Worm (Caenorhabditis elegans): Measurements from ENCODE around the gene F42C5.3.

DNA sequence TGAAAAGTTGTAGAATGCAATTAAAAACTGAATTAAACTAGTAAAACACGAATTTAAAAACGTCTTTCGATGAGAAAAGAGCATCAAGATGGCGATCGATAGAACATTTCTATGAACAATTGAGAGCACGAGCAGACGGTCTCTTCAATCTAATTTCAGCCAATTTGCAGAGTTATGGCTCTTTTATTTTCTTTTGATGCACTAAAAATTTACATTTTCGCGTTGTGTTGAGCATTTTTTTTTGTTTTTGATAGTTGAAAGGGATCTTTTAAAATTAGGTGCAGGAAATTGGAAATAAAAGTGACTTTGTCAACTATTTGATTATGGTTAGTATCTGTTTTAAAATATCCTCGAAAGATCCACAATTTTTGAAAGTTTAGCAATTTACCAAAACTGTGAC is 21.6 kb upstream of the F42C5.3 start, which contains the start of gene F42C5.6:
- TF ChIP-seq ztf-4 (tag; optimal IDR thresholded peaks at IDR 0.05) (no peak), mef-2 (tag; optimal IDR thresholded peaks at IDR 0.05) (no peak), fkh-10 (GFP tag; optimal IDR thresholded peaks at IDR 0.05) (no peak), unc-62 (GFP tag; optimal IDR thresholded peaks at IDR 0.05) (no peak), lin-15B (tag; optimal IDR thresholded peaks at IDR 0.05) (no peak), nhr-28 (tag; optimal IDR thresholded peaks at IDR 0.05) (no peak), sup-37 (GFP tag; optimal IDR thresholded peaks at IDR 0.05) (no peak), lsy-2 (tag; optimal IDR thresholded peaks at IDR 0.05) (no peak), snpc-4 (tag; optimal IDR thresholded peaks at IDR 0.05) (no peak)

All from whole organism, L1 larva.